Fruit fly (Drosophila melanogaster) S2 (cell line): ENCODE measurements around the gene Ccdc39.

ENCODE experiments used
- CG8478 ChIP-seq: fragments of >200 bp; optimal IDR thresholded peaks from 2 replicates; lab custom pipeline; 2018
- CTCF ChIP-seq, 2 experiments: fragments of >200 bp; optimal IDR thresholded peaks; 2 replicates each; lab custom pipeline; 2018

DNA sequence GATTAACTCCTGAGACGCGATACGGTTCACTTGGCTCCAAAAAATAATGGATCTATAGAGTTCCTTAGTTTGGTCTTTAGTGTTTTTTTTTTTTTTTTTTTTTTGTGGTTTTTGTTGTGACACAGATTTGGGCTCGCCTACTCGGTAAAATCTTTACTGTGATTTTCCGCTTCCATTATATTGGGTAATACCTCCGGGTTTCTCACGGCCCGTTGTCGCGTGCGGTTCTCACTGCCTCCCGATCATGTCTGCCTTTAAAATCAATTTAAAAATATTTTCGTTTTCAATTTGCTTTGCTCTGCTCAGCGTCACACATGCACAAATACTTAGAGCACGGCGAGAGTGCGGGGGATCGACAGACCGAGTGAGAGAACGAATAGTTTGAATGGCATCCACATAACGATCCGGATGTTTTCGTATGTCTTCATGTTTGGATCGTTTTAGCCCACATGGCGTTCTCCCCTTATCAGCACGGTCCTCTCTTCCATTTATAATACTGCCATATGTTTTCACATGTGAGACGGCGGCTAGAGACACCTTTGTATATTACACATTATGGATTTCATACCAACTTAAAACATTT is 38.2 kb downstream of the Ccdc39 start:
- no peak for TF ChIP-seq CTCF (optimal IDR thresholded peaks at IDR 0.05; lab: Kevin White, UChicago)
- TF ChIP-seq CG8478 (lab: Kevin White, UChicago): no peak
